Fruit fly (Drosophila melanogaster): ENCODE data around the gene Arfrp1.
A peak's percentile ranks its signal among the peaks of the same experiment; 100 is the strongest.

The Arfrp1 gene

dm6 chrX:9118961-9119633 is 12.2 kb downstream of the Arfrp1 start (continued):
- no peak for TF ChIP-seq Lpt (GFP tag; optimal IDR thresholded peaks at IDR 0.05)
- TF ChIP-seq Dref (GFP tag; IDR thresholded peaks at IDR 0.05) = no peak
- TF ChIP-seq sna (GFP tag; IDR thresholded peaks at IDR 0.05; ENCODE audit: partially characterized antibody) = no peak
- TF ChIP-seq dysf (GFP tag; IDR thresholded peaks at IDR 0.05) = peak; percentile 41; the same call in 2 of the 3 replicates
- no peak for TF ChIP-seq oc (tag; optimal IDR thresholded peaks at IDR 0.05)
- no peak for TF ChIP-seq unpg (GFP tag; optimal IDR thresholded peaks at IDR 0.05)
- no peak for TF ChIP-seq tup (GFP tag; optimal IDR thresholded peaks at IDR 0.05)
- TF ChIP-seq crol (GFP tag; IDR thresholded peaks at IDR 0.05) = peak; percentile 84
- TF ChIP-seq CG33557 (GFP tag; optimal IDR thresholded peaks at IDR 0.05) = no peak
- no peak for TF ChIP-seq h (optimal IDR thresholded peaks at IDR 0.05)
- TF ChIP-seq CG13775 (GFP tag; optimal IDR thresholded peaks at IDR 0.05) = no peak
- TF ChIP-seq Bteb2 (GFP tag; optimal IDR thresholded peaks at IDR 0.05) = no peak
- TF ChIP-seq YL-1 (GFP tag; optimal IDR thresholded peaks at IDR 0.05) = no peak
- TF ChIP-seq Eip74EF (GFP tag; optimal IDR thresholded peaks at IDR 0.05) = peak in 1 of 2 experiments; percentile 74
- TF ChIP-seq CG14014 (GFP tag; IDR thresholded peaks at IDR 0.05) = no peak
- no peak for TF ChIP-seq CG3407 (GFP tag; optimal IDR thresholded peaks at IDR 0.05)
- TF ChIP-seq CG4820 (GFP tag; optimal IDR thresholded peaks at IDR 0.05) = peak; percentile 36
- TF ChIP-seq CG17385 (GFP tag; optimal IDR thresholded peaks at IDR 0.05) = peak; percentile 54
- TF ChIP-seq CG12155 (GFP tag; optimal IDR thresholded peaks at IDR 0.05) = peak; percentile 9
- 0 out of 4 replicates have a peak, but pooled peaks have one; percentile 49 for TF ChIP-seq chinmo (GFP tag; IDR thresholded peaks at IDR 0.05; ENCODE audit: partially characterized antibody)
- no peak for TF ChIP-seq Hr3 (GFP tag; optimal IDR thresholded peaks at IDR 0.05)
- TF ChIP-seq salm (tag; optimal IDR thresholded peaks at IDR 0.05) = no peak
- no peak for TF ChIP-seq tgo (GFP tag; IDR thresholded peaks at IDR 0.05)
- TF ChIP-seq CG9727 (GFP tag; optimal IDR thresholded peaks at IDR 0.05) = peak; percentile 26
- TF ChIP-seq ATbp (GFP tag; optimal IDR thresholded peaks at IDR 0.05) = no peak
- no peak for TF ChIP-seq row (GFP tag; IDR thresholded peaks at IDR 0.05)
- no peak for TF ChIP-seq Doc3 (GFP tag; IDR thresholded peaks at IDR 0.05; ENCODE audit: partially characterized antibody)
- peak; percentile 47 for TF ChIP-seq bcd (GFP tag; optimal IDR thresholded peaks at IDR 0.05)
- TF ChIP-seq CG6683 (GFP tag; optimal IDR thresholded peaks at IDR 0.05) = no peak
- peak; percentile 14 for TF ChIP-seq CG6813 (GFP tag; optimal IDR thresholded peaks at IDR 0.05)
- TF ChIP-seq Fer2 (tag; optimal IDR thresholded peaks at IDR 0.05) = no peak
- no peak for TF ChIP-seq Lhr (GFP tag; optimal IDR thresholded peaks at IDR 0.05)
- peak; percentile 17 for TF ChIP-seq CG12104 (GFP tag; optimal IDR thresholded peaks at IDR 0.05)
- TF ChIP-seq CG11696 (GFP tag; IDR thresholded peaks at IDR 0.05) = no peak
- TF ChIP-seq CG10431 (GFP tag; optimal IDR thresholded peaks at IDR 0.05) = no peak
- no peak for TF ChIP-seq Tbp (GFP tag; optimal IDR thresholded peaks at IDR 0.05)
- no peak for TF ChIP-seq CG8281 (tag; optimal IDR thresholded peaks at IDR 0.05)
- no peak for TF ChIP-seq CG34422 (GFP tag; IDR thresholded peaks at IDR 0.05)
- no peak for TF ChIP-seq amos (GFP tag; IDR thresholded peaks at IDR 0.05; ENCODE audit: partially characterized antibody)
- peak; percentile 12 to 17 for TF ChIP-seq Pdp1 (GFP tag; optimal IDR thresholded peaks at IDR 0.05)
- TF ChIP-seq NfI (GFP tag; optimal IDR thresholded peaks at IDR 0.05) = no peak
- no peak for TF ChIP-seq zen2 (GFP tag; IDR thresholded peaks at IDR 0.05; ENCODE audit: partially characterized antibody)
- TF ChIP-seq CG6791 (GFP tag; IDR thresholded peaks at IDR 0.05; ENCODE audit: partially characterized antibody) = no peak
- TF ChIP-seq nerfin-1 (tag; optimal IDR thresholded peaks at IDR 0.05) = peak; percentile 56
- peak; percentile 65 for TF ChIP-seq CG18599 (GFP tag; optimal IDR thresholded peaks at IDR 0.05)
- TF ChIP-seq E2f2 (GFP tag; IDR thresholded peaks at IDR 0.05) = no peak
- peak; percentile 16 for TF ChIP-seq CG10267 (tag; optimal IDR thresholded peaks at IDR 0.05)
- no peak for TF ChIP-seq CG14965 (GFP tag; optimal IDR thresholded peaks at IDR 0.05; ENCODE audit: borderline replicate concordance)
- peak; percentile 22 for TF ChIP-seq CG17829 (tag; optimal IDR thresholded peaks at IDR 0.05)

Measured in whole organism, embryonic.